Worm (Caenorhabditis elegans) whole organism, L4/young adult: ENCODE data around the gene mrpl-32.
A peak's percentile ranks its signal among the peaks of the same experiment; 100 is the strongest.

Source experiments
- W03F9.2 ChIP-seq: fragments of 150-350 bp; optimal IDR thresholded peaks from 2 replicates; lab custom pipeline; 2014; ENCODE audit warnings: missing biosample characterization, missing genetic modification characterization
- dao-5 ChIP-seq: sonication (generic microtip); optimal IDR thresholded peaks from 2 replicates; lab custom pipeline; 2016; ENCODE audit warnings: missing genotype, missing genetic modification characterization, moderate library complexity, missing compliant biosample characterization
- him-1 ChIP-seq: sonication (generic microtip); optimal IDR thresholded peaks from 2 replicates; lab custom pipeline; 2016; ENCODE audit warnings: missing genotype, missing genetic modification reagents, missing genetic modification characterization, missing compliant biosample characterization

The mrpl-32 gene

DNA sequence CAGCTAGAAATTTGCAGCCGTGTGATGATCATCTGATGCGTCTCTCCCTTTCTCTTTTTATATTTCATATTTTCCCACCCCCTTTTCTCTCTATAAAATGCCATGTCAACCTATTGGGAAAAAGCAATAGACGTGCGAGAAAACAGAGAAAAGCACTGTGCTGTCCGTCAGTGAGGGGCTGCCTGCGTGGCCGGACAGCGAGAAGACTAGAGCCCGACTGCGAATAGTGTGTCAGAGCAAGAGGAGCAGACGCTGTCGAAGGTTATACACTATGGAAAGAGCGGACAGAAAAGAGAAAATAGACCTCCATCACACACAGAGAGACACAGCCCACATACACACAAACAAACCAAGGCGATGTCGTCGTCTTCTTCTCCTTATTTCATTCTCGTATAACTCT, 24.5 kb upstream of the mrpl-32 start:
- TF ChIP-seq him-1 (tag; lab: Kevin White, UChicago) = peak; percentile 61
- no peak for TF ChIP-seq W03F9.2
- TF ChIP-seq dao-5 (tag; lab: Kevin White, UChicago) = peak; percentile 56

DNA sequence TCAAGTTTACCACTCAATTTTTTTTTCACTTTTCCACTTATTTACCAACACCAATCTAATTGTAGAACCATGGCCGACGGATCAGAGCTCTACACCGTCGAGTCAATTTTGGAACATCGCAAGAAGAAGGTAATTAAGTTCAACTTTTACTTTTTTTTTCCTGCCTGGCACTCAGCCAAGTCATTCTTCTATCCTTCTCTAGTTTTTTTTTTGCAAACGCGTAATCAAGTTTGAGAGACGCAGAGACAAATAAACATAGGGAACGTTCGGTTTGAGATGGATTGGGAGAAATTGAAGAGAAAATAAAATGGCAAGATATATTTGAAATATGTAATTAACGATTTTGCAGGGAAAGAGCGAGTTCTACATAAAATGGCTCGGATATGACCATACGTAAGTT, 23.3 kb upstream of the mrpl-32 start, which contains the start of gene cec-1:
Gene cec-1 (plus strand): TSS at position 63 of the 400 bp plus-strand sequence.
- TF ChIP-seq dao-5 (tag; lab: Kevin White, UChicago) (no peak), W03F9.2 (no peak), him-1 (tag; lab: Kevin White, UChicago) (no peak)

DNA sequence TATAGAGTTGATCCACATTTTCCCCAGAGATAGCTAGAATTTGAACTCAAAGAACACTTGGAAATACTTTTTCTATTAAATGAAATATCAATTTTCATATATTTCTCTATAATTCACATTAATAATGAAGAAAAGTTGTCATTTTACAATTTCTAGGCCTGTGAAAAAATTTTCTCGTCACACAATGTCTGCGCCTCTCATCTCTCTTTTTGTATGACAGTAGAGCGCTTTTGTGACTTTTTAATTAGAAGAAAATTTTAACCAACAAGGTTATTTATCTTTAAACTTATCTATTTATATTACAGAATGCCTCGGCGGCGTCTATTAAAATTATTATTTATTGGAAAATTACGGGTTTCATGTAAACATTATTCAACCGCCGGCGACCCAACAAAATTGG, 20.5 kb upstream of the mrpl-32 start, which contains the start of gene ZK1236.1:
Gene ZK1236.1 (plus strand): TSS at position 263 of the 400 bp plus-strand sequence.
- TF ChIP-seq W03F9.2 (no peak), dao-5 (tag; lab: Kevin White, UChicago) (no peak), him-1 (tag; lab: Kevin White, UChicago) (no peak)

DNA sequence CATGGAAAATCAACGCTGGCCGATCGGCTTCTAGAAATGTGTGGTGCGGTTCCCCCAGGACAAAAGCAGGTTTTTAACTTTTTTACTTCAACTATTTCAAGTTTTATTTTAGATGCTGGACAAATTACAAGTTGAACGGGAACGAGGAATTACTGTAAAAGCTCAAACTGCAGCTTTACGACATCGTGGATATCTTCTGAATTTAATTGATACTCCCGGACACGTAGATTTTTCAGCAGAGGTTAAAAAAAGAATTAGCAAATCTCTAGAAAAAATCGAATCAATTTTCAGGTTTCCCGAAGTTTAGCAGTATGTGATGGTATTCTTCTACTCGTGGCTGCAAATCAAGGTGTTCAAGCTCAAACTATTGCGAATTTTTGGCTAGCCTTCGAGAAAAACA, 20.1 kb upstream of the mrpl-32 start:
- no peak for TF ChIP-seq dao-5 (tag; lab: Kevin White, UChicago)
- TF ChIP-seq W03F9.2 = no peak
- no peak for TF ChIP-seq him-1 (tag; lab: Kevin White, UChicago)

- no peak for TF ChIP-seq W03F9.2
- TF ChIP-seq him-1 (tag; lab: Kevin White, UChicago) = no peak
- TF ChIP-seq dao-5 (tag; lab: Kevin White, UChicago) = no peak
Observed at ce11 chrIII:8432143-8432542, 17.4 kb upstream of the mrpl-32 start, which contains the start of gene ZK1236.5. Gene ZK1236.5 (minus strand): TSS chrIII:8432214.

DNA sequence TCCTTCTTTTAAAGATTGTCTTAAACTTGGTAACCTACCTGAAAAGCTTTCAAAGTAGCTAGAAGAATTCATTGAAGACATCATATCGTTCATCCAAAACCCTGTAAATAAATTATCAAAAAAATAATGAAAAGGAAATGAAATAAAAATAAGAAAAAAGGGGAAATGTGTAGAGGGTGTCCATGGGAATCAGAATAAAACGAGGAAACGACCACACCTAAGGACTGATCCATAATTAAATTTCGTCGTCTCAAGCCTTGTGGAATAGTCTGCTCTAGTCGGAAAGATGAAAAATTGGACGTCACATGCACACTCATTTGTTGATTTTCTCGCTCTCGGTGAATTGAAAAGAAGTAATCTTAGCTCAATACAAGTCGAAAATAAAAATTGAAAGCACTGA, 14.5 kb upstream of the mrpl-32 start, which contains the start of gene ZK1236.9:
Gene ZK1236.9 (minus strand): TSS at position 101 of the 400 bp plus-strand sequence.
- TF ChIP-seq him-1 (tag; lab: Kevin White, UChicago) (no peak), dao-5 (tag; lab: Kevin White, UChicago) (no peak), W03F9.2 (no peak)

DNA sequence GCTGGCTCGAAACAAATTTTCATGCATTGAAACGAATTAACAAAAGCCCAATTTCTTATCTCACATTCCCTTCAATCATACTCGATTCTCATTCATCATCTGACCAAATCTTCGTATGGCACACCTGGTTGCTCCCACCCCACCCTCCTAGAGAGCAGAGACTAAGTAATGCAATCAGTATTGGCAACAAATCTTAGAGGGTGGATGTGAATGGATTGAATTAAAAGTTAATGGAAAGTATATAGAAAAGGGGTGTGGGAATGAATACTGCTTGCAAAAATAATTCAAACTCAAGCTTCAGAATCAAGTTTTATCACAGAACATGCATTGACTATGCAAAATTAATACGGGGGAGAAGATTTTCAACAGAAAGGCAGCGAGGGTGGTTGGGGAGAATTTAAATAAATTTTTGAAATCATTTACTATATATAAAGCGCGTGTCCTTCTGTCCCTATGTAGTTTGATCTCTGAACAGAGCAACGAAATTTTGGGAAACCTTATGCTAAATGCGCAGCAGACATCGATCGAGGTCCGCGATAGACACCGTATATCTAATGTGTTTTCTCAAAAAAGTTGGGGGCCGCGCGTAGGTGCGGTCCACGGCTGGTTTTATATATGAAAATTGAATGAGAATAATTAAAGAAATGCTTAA, 11.7 kb upstream of the mrpl-32 start:
- TF ChIP-seq him-1 (tag; lab: Kevin White, UChicago) = no peak

- TF ChIP-seq him-1 (tag; lab: Kevin White, UChicago) (no peak), dao-5 (tag; lab: Kevin White, UChicago) (no peak), W03F9.2 (no peak)
Observed at ce11 chrIII:8439312-8439711, 10.2 kb upstream of the mrpl-32 start, which contains the start of gene pqn-96. Gene pqn-96 (minus strand): TSS chrIII:8439412.

ce11 chrIII:8443557-8444131, 5.9 kb upstream of the mrpl-32 start, which contains the start of gene ufbp-1:
Gene ufbp-1 (minus strand): TSS chrIII:8443607.
- TF ChIP-seq dao-5 (tag; lab: Kevin White, UChicago) (no peak), W03F9.2 (peak; percentile 91), him-1 (tag; lab: Kevin White, UChicago) (no peak)

DNA sequence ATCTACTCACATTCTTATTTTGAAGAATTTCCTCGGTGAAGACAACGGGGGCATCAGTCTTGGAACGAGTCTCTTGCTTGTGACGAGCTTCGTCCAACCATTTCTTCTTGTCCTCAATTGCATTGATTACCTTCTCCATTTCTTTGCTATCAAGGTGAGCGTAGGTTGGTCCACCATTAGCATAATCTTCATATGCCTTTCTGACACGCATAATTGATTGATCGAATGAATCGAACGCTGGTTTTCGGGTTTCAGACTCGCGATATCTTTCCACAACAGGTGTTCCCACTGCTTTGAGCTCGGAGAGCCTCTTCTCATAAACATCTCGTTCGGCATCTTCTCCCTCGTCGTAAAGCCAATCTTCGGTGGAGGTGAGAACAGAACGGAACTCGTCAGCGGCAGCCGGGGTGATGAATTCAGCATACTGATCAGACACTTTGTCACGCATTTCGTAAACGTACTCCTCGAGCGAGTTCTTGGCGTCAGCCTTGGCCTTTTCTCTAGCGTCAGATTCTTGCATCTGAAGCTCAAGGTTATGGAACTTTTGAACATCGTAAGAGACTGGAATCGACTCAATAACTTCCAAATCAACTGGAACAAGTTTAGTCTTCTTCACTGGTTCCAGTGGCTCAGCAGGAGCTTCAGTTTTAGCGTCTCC, 5.0 kb upstream of the mrpl-32 start:
- TF ChIP-seq W03F9.2 (no peak), him-1 (tag; lab: Kevin White, UChicago) (no peak), dao-5 (tag; lab: Kevin White, UChicago) (no peak)

DNA sequence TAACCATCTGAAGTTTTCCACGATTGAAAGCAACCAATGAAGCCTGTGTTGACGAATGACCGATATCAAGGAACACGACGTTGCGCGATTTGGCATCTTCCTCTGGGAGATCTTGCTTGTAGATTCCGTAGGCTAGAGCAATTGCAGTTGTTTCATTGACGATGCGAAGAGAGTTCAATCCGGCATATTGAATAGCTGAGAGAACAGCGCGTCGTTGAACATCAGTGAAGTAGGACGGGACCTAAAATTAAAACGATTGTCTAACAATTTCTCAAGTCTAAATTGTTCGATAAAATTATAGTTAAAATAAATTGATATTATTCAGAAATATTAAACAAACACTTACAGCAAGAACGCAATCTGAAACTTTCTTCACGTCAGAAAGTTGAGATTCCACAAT, 3.5 kb upstream of the mrpl-32 start:
- no peak for TF ChIP-seq dao-5 (tag; lab: Kevin White, UChicago)
- no peak for TF ChIP-seq him-1 (tag; lab: Kevin White, UChicago)

DNA sequence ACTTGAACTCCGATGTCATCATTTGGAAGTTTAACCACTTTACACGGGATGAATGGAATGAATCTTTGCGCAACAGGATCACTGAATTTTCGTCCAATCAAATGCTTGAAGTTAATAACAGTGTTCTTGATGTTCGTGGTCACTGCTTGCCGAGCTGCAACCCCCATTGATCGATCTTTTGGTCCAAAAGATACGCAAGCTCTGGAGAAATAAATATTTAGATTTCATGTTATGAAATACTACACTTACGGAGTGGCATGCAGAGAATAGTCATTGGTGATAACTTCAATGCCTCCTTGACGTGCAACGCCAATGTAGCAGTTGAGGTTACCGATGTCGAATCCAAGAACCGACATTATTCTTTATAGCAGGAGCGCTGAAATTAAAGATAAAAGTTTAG, 3.0 kb upstream of the mrpl-32 start, which contains the start of gene hsp-110:
Gene hsp-110 (minus strand): TSS at position 376 of the 400 bp plus-strand sequence.
- no peak for TF ChIP-seq him-1 (tag; lab: Kevin White, UChicago)
- no peak for TF ChIP-seq W03F9.2
- TF ChIP-seq dao-5 (tag; lab: Kevin White, UChicago) = no peak

DNA sequence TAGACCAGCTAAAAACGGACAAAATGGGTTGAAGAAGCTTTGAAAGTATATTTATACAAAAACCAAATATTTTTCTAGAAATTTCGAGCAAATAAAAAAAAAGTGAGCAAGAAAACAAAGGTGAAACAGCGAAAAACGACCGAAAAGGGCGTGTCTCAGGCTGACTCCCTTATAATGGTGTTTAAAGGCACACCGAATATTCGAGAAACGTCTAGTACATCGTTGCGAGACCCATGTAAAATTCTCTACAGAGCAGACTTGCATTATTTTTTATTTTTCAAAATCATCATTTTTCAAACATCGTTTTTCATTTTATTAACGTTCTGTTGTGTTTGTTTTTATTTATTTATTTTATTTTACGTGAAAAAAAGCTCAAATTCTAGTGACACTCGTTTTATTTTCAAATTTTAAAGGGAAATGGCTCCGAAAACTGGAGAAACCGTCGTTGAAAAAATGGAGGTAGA, 2.6 kb upstream of the mrpl-32 start, which contains the start of gene rpn-3:
Gene rpn-3 (plus strand): TSS at position 414 of the 464 bp plus-strand sequence.
- TF ChIP-seq him-1 (tag; lab: Kevin White, UChicago) = peak; percentile 58
- TF ChIP-seq dao-5 (tag; lab: Kevin White, UChicago) = no peak
- TF ChIP-seq W03F9.2 = peak; percentile 96

DNA sequence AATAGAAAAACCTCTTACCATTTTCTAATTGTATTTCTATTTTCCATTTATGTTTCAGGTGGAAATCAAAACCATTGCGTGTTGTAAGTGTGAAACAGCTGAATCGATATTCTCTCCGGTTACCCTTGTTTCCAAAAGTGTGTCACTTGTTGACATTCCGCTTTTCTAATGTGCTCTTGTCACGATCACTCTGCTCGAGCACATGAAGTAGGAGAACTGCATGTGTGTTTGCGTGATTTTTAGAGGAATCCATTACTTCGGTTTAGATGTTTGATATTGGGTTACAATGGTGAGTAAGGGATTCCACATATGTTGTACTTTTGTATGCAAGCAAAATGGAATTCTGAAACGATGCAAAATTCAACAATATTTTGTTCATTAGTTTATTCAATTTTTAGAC, 937 bp downstream of the mrpl-32 start:
- TF ChIP-seq him-1 (tag; lab: Kevin White, UChicago) (no peak), dao-5 (tag; lab: Kevin White, UChicago) (no peak), W03F9.2 (no peak)
